Worm (Caenorhabditis elegans) whole organism, early embryonic: ENCODE results near the gene igcm-1.

Experiments used
- ama-1 ChIP-seq: fragments of 150-350 bp; optimal IDR thresholded peaks from 2 replicates; lab custom pipeline; 2014
- ets-7 ChIP-seq: sonication (generic microtip); optimal IDR thresholded peaks from 2 replicates; lab custom pipeline; 2016; ENCODE audit warnings: missing genotype, missing genetic modification characterization, missing compliant biosample characterization
- flt-1 ChIP-seq: fragments of 200-800 bp; sonication (Bioruptor generic); IDR thresholded peaks from 2 replicates; pipeline ENCODE4 v1.3.6; 2022; ENCODE audit warnings: missing genetic modification characterization, missing compliant biosample characterization
- scrt-1 ChIP-seq: fragments of 200-800 bp; sonication (Bioruptor generic); IDR thresholded peaks from 2 replicates; pipeline ENCODE4 v1.3.6; 2022; ENCODE audit warnings: missing genetic modification characterization, missing compliant biosample characterization
- sea-1 ChIP-seq: fragments of 200-800 bp; sonication (Bioruptor generic); conservative IDR thresholded peaks from 2 replicates; pipeline ENCODE4 v1.3.6; 2022; ENCODE audit warnings: missing genetic modification characterization, missing compliant biosample characterization

ce11 chrX:876935-877334 lies 25.6 kb upstream of the igcm-1 start, which contains the start of gene ZC13.1:
- no peak for TF ChIP-seq ama-1
- no peak for TF ChIP-seq flt-1 (GFP tag; lab: Robert Waterston, UW)
- TF ChIP-seq scrt-1, result no peak
- no peak for TF ChIP-seq ets-7 (tag; lab: Kevin White, UChicago)
- TF ChIP-seq sea-1, result no peak
